Worm (Caenorhabditis elegans) whole organism, L1 larva: ENCODE results near the gene jun-1.

Experiments
- C04F5.9 ChIP-seq: sonication (generic microtip); optimal IDR thresholded peaks from 2 replicates; lab custom pipeline; 2016; ENCODE audit warnings: missing genetic modification characterization, missing compliant biosample characterization
- C16A3.4 ChIP-seq: fragments of 150-350 bp; optimal IDR thresholded peaks from 2 replicates; lab custom pipeline; 2014; ENCODE audit warnings: missing biosample characterization, missing genetic modification characterization
- C34B4.2 ChIP-seq: sonication (generic microtip); optimal IDR thresholded peaks from 2 replicates; lab custom pipeline; 2017; ENCODE audit warnings: mild to moderate bottlenecking, missing genetic modification characterization, missing compliant biosample characterization
- F16B12.6 ChIP-seq: fragments of 150-350 bp; optimal IDR thresholded peaks from 2 replicates; lab custom pipeline; 2014; ENCODE audit warnings: missing biosample characterization, missing genetic modification characterization
- aly-2 ChIP-seq: fragments of 150-350 bp; optimal IDR thresholded peaks from 2 replicates; lab custom pipeline; 2014; ENCODE audit warnings: missing biosample characterization, missing genetic modification characterization
- ama-1 ChIP-seq: fragments of 150-350 bp; optimal IDR thresholded peaks from 2 replicates; lab custom pipeline; 2014
- blmp-1 ChIP-seq: fragments of 150-350 bp; optimal IDR thresholded peaks from 2 replicates; lab custom pipeline; 2014; ENCODE audit warnings: missing biosample characterization, missing genetic modification characterization
- ceh-63 ChIP-seq: fragments of 200-800 bp; sonication (Bioruptor generic); optimal IDR thresholded peaks from 2 replicates; lab custom pipeline; 2018; ENCODE audit warnings: mild to moderate bottlenecking, missing genetic modification characterization, missing compliant biosample characterization
- ceh-82 ChIP-seq, 3 experiments: fragments of 150-350 bp in 1 of 3; sonication (generic microtip) in 2 of 3; optimal IDR thresholded peaks; 2 replicates each; lab custom pipeline; 2014 to 2017; ENCODE audit warnings: missing biosample characterization in 3 of 3, missing genetic modification characterization in 3 of 3
- ces-1 ChIP-seq: fragments of 150-350 bp; optimal IDR thresholded peaks from 2 replicates; lab custom pipeline; 2014; ENCODE audit warnings: missing biosample characterization, missing genetic modification reagents, missing genetic modification characterization
- dpl-1 ChIP-seq, 3 experiments: fragments of 150-350 bp in 2 of 3; sonication (generic microtip) in 1 of 3; optimal IDR thresholded peaks; 2 replicates each; lab custom pipeline; 2014 to 2017; ENCODE audit warnings: missing biosample characterization in 3 of 3, missing genetic modification characterization in 3 of 3, missing genetic modification reagents in 3 of 3
- efl-1 ChIP-seq, 4 experiments: fragments of 150-350 bp; optimal IDR thresholded peaks in 3 of 4; peaks in 1 of 4; 1 replicate in 1 of 4; 2 replicates in 3 of 4; lab custom pipeline; 2014; ENCODE audit warnings: missing biosample characterization in 2 of 4, missing genetic modification characterization in 2 of 4, missing genetic modification reagents in 2 of 4
- efl-3 ChIP-seq: fragments of 200-800 bp; sonication (Bioruptor generic); optimal IDR thresholded peaks from 2 replicates; lab custom pipeline; 2018; ENCODE audit warnings: mild to moderate bottlenecking, missing genetic modification characterization, missing compliant biosample characterization
- egl-27 ChIP-seq, 2 experiments: fragments of 150-350 bp in 1 of 2; sonication (generic microtip); optimal IDR thresholded peaks; 3 replicates each; lab custom pipeline; 2017 to 2018; ENCODE audit warnings: missing biosample characterization in 2 of 2, missing genetic modification characterization in 2 of 2, missing genetic modification reagents in 2 of 2
- elt-2 ChIP-seq: sonication (generic microtip); optimal IDR thresholded peaks from 2 replicates; lab custom pipeline; 2016; ENCODE audit warnings: missing genetic modification characterization, mild to moderate bottlenecking, inconsistent platforms, missing compliant biosample characterization, missing genetic modification reagents
- elt-3 ChIP-seq, 6 experiments: fragments of 150-350 bp in 1 of 6; sonication (generic microtip); optimal IDR thresholded peaks; 2 replicates each; lab custom pipeline; 2017 to 2018; ENCODE audit warnings: missing biosample characterization in 6 of 6, missing genetic modification characterization in 6 of 6, inconsistent platforms in 1 of 6
- hlh-17 ChIP-seq: fragments of 200-800 bp; sonication (Bioruptor generic); optimal IDR thresholded peaks from 2 replicates; lab custom pipeline; 2018; ENCODE audit warnings: missing genetic modification characterization, mild to moderate bottlenecking, missing compliant biosample characterization, moderate library complexity, borderline replicate concordance
- hlh-4 ChIP-seq: sonication (generic microtip); optimal IDR thresholded peaks from 2 replicates; lab custom pipeline; 2016; ENCODE audit warnings: mild to moderate bottlenecking, missing genetic modification characterization, missing compliant biosample characterization
- irx-1 ChIP-seq: sonication (generic microtip); optimal IDR thresholded peaks from 2 replicates; lab custom pipeline; 2016; ENCODE audit warnings: missing genetic modification characterization, missing compliant biosample characterization
- isw-1 ChIP-seq: fragments of 200-800 bp; sonication (Bioruptor generic); IDR thresholded peaks from 2 replicates; pipeline ENCODE4 v1.3.6; 2022; ENCODE audit warnings: missing genetic modification characterization, missing compliant biosample characterization
- lin-13 ChIP-seq: fragments of 150-350 bp; optimal IDR thresholded peaks from 2 replicates; lab custom pipeline; 2014; ENCODE audit warnings: missing biosample characterization, missing genetic modification reagents, missing genetic modification characterization
- lin-35 ChIP-seq, 2 experiments: fragments of 150-350 bp; optimal IDR thresholded peaks; 2 replicates each; lab custom pipeline; 2014; ENCODE audit warnings: missing biosample characterization in 2 of 2, missing genetic modification characterization in 2 of 2, missing genetic modification reagents in 2 of 2
- lsy-2 ChIP-seq, 2 experiments: fragments of 150-350 bp; optimal IDR thresholded peaks; 2 replicates each; lab custom pipeline; 2014; ENCODE audit warnings: missing biosample characterization in 2 of 2, missing genetic modification characterization in 2 of 2
- mdl-1 ChIP-seq, 2 experiments: fragments of 150-350 bp; optimal IDR thresholded peaks; 2 replicates each; lab custom pipeline; 2014 to 2017; ENCODE audit warnings: missing biosample characterization in 2 of 2, missing genetic modification characterization in 2 of 2, inconsistent platforms in 1 of 2
- mep-1 ChIP-seq: fragments of 150-350 bp; optimal IDR thresholded peaks from 2 replicates; lab custom pipeline; 2014; ENCODE audit warnings: missing biosample characterization, missing genetic modification characterization
- nhr-20 ChIP-seq: sonication (generic microtip); optimal IDR thresholded peaks from 2 replicates; lab custom pipeline; 2016; ENCODE audit warnings: mild to moderate bottlenecking, missing genetic modification characterization, missing compliant biosample characterization
- nhr-28 ChIP-seq: fragments of 150-350 bp; optimal IDR thresholded peaks from 2 replicates; lab custom pipeline; 2014; ENCODE audit warnings: missing biosample characterization, missing genetic modification characterization
- nhr-47 ChIP-seq: sonication (generic microtip); optimal IDR thresholded peaks from 2 replicates; lab custom pipeline; 2016; ENCODE audit warnings: mild to moderate bottlenecking, missing genetic modification characterization, moderate library complexity, missing compliant biosample characterization
- nhr-71 ChIP-seq: sonication (generic microtip); optimal IDR thresholded peaks from 2 replicates; lab custom pipeline; 2016; ENCODE audit warnings: mild to moderate bottlenecking, missing genetic modification characterization, moderate library complexity, missing compliant biosample characterization
- nhr-84 ChIP-seq: sonication (generic microtip); optimal IDR thresholded peaks from 2 replicates; lab custom pipeline; 2017; ENCODE audit warnings: missing biosample characterization, missing genetic modification characterization
- nhr-85 ChIP-seq: sonication (generic microtip); peaks from one replicate; lab custom pipeline; 2016; ENCODE audit warnings: missing genetic modification characterization, inconsistent platforms, missing compliant biosample characterization
- nhr-90 ChIP-seq: sonication (generic microtip); optimal IDR thresholded peaks from 2 replicates; lab custom pipeline; 2016; ENCODE audit warnings: mild to moderate bottlenecking, missing genetic modification characterization, missing compliant biosample characterization; ENCODE audit not compliant: poor library complexity
- pqm-1 ChIP-seq: sonication (generic microtip); optimal IDR thresholded peaks from 3 replicates; lab custom pipeline; 2017; ENCODE audit warnings: missing biosample characterization, missing genetic modification characterization
- rnt-1 ChIP-seq: sonication (generic microtip); optimal IDR thresholded peaks from 2 replicates; lab custom pipeline; 2016; ENCODE audit warnings: mild to moderate bottlenecking, missing genetic modification characterization, moderate library complexity, missing compliant biosample characterization
- skn-1 ChIP-seq: fragments of 150-350 bp; optimal IDR thresholded peaks from 2 replicates; lab custom pipeline; 2014; ENCODE audit warnings: missing biosample characterization, missing genetic modification characterization
- snu-23 ChIP-seq: sonication (generic microtip); optimal IDR thresholded peaks from 2 replicates; lab custom pipeline; 2016; ENCODE audit warnings: missing genetic modification characterization, missing compliant biosample characterization
- sox-4 ChIP-seq: sonication (generic microtip); optimal IDR thresholded peaks from 2 replicates; lab custom pipeline; 2016; ENCODE audit warnings: missing genetic modification characterization, missing compliant biosample characterization
- sptf-1 ChIP-seq: fragments of 150-350 bp; optimal IDR thresholded peaks from 2 replicates; lab custom pipeline; 2014; ENCODE audit warnings: missing biosample characterization, missing genetic modification characterization
- sup-37 ChIP-seq: fragments of 200-800 bp; sonication (Bioruptor generic); optimal IDR thresholded peaks from 2 replicates; lab custom pipeline; 2018; ENCODE audit warnings: mild to moderate bottlenecking, missing genetic modification characterization, missing compliant biosample characterization
- swsn-7 ChIP-seq: sonication (generic microtip); optimal IDR thresholded peaks from 2 replicates; lab custom pipeline; 2016; ENCODE audit warnings: missing genetic modification characterization, missing compliant biosample characterization
- tbx-2 ChIP-seq: sonication (generic microtip); optimal IDR thresholded peaks from 2 replicates; lab custom pipeline; 2016; ENCODE audit warnings: missing genetic modification characterization, missing compliant biosample characterization
- unc-130 ChIP-seq: fragments of 150-350 bp; optimal IDR thresholded peaks from 2 replicates; lab custom pipeline; 2017; ENCODE audit warnings: missing biosample characterization, missing genetic modification characterization, inconsistent platforms
- unc-30 ChIP-seq: sonication (generic microtip); optimal IDR thresholded peaks from 2 replicates; lab custom pipeline; 2017; ENCODE audit warnings: missing biosample characterization, missing genetic modification characterization
- unc-86 ChIP-seq: sonication (generic microtip); optimal IDR thresholded peaks from 2 replicates; lab custom pipeline; 2016; ENCODE audit warnings: missing genetic modification characterization, missing compliant biosample characterization
- xbp-1 ChIP-seq: sonication (generic microtip); optimal IDR thresholded peaks from 2 replicates; lab custom pipeline; 2016; ENCODE audit warnings: missing genetic modification characterization, missing compliant biosample characterization

Gene jun-1

ce11 chrII:9167730-9168129 lies 54.8 kb downstream of the jun-1 start, which contains the start of gene T23G7.3:
Gene T23G7.3, minus strand, starts transcription at chrII:9167830.
- TF ChIP-seq isw-1 (GFP tag; lab: Robert Waterston, UW) (no peak), nhr-28 (tag; lab: Kevin White, UChicago) (no peak), elt-2 (tag; lab: Kevin White, UChicago) (no peak), hlh-4 (tag; lab: Kevin White, UChicago) (no peak), mep-1 (no peak), hlh-17 (GFP tag; lab: Kevin White, UChicago) (no peak), efl-3 (no peak), ces-1 (GFP tag; lab: Kevin White, UChicago) (no peak), rnt-1 (tag; lab: Kevin White, UChicago) (no peak), skn-1 (no peak), unc-86 (tag; lab: Kevin White, UChicago) (no peak), swsn-7 (tag; lab: Kevin White, UChicago) (no peak), aly-2 (tag; lab: Kevin White, UChicago) (no peak), unc-130 (tag; lab: Kevin White, UChicago) (no peak), ama-1 (lab: Kevin White, UChicago) (no peak), ceh-63 (no peak)
- TF ChIP-seq, all 84 proteins: peak for 0

DNA sequence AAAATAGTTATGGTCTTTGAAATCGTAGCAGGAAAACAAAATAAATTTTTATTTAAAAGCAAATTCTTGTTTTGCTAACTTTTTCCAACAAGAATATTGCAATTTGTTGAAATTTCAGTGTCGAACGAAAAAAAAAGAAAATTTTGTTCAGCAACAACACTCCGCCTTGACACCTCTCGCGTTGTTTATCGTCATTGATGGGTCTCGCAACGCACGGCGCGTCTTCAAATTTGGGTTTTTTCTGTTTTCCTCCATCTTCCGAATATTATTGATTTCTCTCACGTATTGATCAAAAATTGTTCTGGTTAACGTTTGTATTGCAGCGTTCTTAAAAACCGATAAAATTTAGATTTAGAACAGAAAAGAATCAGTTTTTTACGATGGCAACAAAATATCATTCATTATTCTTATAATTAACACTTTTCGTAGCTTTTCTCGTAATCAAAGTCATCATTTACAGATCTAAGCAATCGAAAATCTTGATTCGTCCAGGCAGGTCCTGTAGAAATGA lies 56.5 kb downstream of the jun-1 start, which contains the start of gene dpl-1:
dpl-1 (plus strand) TSS at position 461 of the 511 bp plus-strand sequence.
- TF ChIP-seq xbp-1 (peak; percentile 23), irx-1 (tag; lab: Kevin White, UChicago) (no peak), nhr-85 (tag; lab: Kevin White, UChicago) (peak; percentile 49), mep-1 (peak; percentile 32), dpl-1 (GFP tag; optimal IDR thresholded peaks at IDR 0.05; lab: Kevin White, UChicago) (peak in 1 of 3 experiments; percentile 82), lin-35 (GFP tag; optimal IDR thresholded peaks at IDR 0.05; lab: Kevin White, UChicago) (peak; percentile 73 to 95), unc-130 (tag; lab: Kevin White, UChicago) (peak; percentile 40), sup-37 (GFP tag; lab: Kevin White, UChicago) (no peak), blmp-1 (peak; percentile 33), elt-3 (tag; optimal IDR thresholded peaks at IDR 0.05; lab: Kevin White, UChicago) (peak in 1 of 6 experiments; percentile 14), sox-4 (tag; lab: Kevin White, UChicago) (no peak), C34B4.2 (tag; lab: Kevin White, UChicago) (no peak), efl-1 (optimal IDR thresholded peaks at IDR 0.05; lab: Kevin White, UChicago) (peak; percentile 58 to 86), efl-1 (GFP tag; optimal IDR thresholded peaks at IDR 0.05 in 1 of 2; lab: Kevin White, UChicago) (peak; percentile 85 to 98), swsn-7 (tag; lab: Kevin White, UChicago) (peak; percentile 25), pqm-1 (tag; lab: Kevin White, UChicago) (no peak), nhr-20 (tag; lab: Kevin White, UChicago) (peak; percentile 10), lin-13 (GFP tag; lab: Kevin White, UChicago) (peak; percentile 23), skn-1 (peak; percentile 26), nhr-71 (tag; lab: Kevin White, UChicago) (peak; percentile 46), lsy-2 (tag; optimal IDR thresholded peaks at IDR 0.05; lab: Kevin White, UChicago) (peak in 1 of 2 experiments; percentile 77), tbx-2 (tag; lab: Kevin White, UChicago) (peak; percentile 34), C04F5.9 (tag; lab: Kevin White, UChicago) (no peak), nhr-47 (tag; lab: Kevin White, UChicago) (peak; percentile 19), ceh-82 (tag; optimal IDR thresholded peaks at IDR 0.05; lab: Kevin White, UChicago) (peak in 1 of 3 experiments; percentile 26), sptf-1 (tag; lab: Kevin White, UChicago) (no peak), egl-27 (tag; optimal IDR thresholded peaks at IDR 0.05; lab: Kevin White, UChicago) (no peak), snu-23 (GFP tag; lab: Kevin White, UChicago) (peak; percentile 49), C16A3.4 (tag; lab: Kevin White, UChicago) (peak; percentile 59), F16B12.6 (tag; lab: Kevin White, UChicago) (peak; percentile 31), ces-1 (GFP tag; lab: Kevin White, UChicago) (no peak), rnt-1 (tag; lab: Kevin White, UChicago) (peak; percentile 5), nhr-90 (tag; lab: Kevin White, UChicago) (no peak), unc-30 (no peak), mdl-1 (tag; optimal IDR thresholded peaks at IDR 0.05; lab: Kevin White, UChicago) (peak in 1 of 2 experiments; percentile 44), nhr-84 (tag; lab: Kevin White, UChicago) (no peak)
